Worm (Caenorhabditis elegans): Measurements from ENCODE around the gene str-249.

The str-249 gene

ce11 chrIV:7165723-7166122 lies 20.9 kb downstream of the str-249 start, which contains the start of gene rpc-1:
rpc-1 (minus strand) TSS chrIV:7165748.
- TF ChIP-seq ahr-1 (tag; optimal IDR thresholded peaks at IDR 0.05) (no peak), ceh-9 (tag; optimal IDR thresholded peaks at IDR 0.05) (no peak), T23F11.4 (GFP tag; optimal IDR thresholded peaks at IDR 0.05) (no peak), ceh-14 (tag; optimal IDR thresholded peaks at IDR 0.05) (no peak)

DNA sequence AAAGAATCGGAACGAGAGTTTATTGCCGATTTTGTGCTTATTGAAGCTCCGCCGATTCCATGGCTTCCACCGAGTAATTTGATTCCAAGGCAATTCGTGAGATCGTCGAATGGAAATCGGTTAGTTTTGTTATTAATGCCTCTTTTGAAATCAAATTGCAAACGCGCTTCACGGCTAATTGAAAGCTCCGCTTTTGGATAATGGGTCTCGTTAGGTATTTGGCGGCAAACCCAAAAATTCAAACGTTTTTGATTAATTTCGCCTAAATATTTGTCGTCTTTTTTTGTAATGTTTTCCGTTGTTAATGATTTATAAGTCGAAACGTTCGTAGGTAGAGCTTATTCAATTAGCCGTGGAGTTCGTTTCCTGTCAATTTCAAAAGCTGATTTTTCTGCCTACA lies 27.1 kb downstream of the str-249 start:
- TF ChIP-seq ceh-9 (tag; optimal IDR thresholded peaks at IDR 0.05), result no peak
- TF ChIP-seq ceh-14 (tag; optimal IDR thresholded peaks at IDR 0.05), result no peak
- no peak for TF ChIP-seq eyg-1 (tag; optimal IDR thresholded peaks at IDR 0.05)
- TF ChIP-seq F13H6.1 (tag; optimal IDR thresholded peaks at IDR 0.05), result no peak
- TF ChIP-seq lin-11 (tag; optimal IDR thresholded peaks at IDR 0.05), result no peak
- TF ChIP-seq sox-2 (GFP tag; IDR thresholded peaks at IDR 0.05), result no peak
- no peak for TF ChIP-seq tbx-2 (tag; optimal IDR thresholded peaks at IDR 0.05)
- no peak for TF ChIP-seq ets-4 (tag; optimal IDR thresholded peaks at IDR 0.05)
- TF ChIP-seq K09A11.1 (tag; optimal IDR thresholded peaks at IDR 0.05; ENCODE audit: insufficient read depth), result no peak
- no peak for TF ChIP-seq pax-1 (tag; optimal IDR thresholded peaks at IDR 0.05)
- TF ChIP-seq lim-6 (tag; optimal IDR thresholded peaks at IDR 0.05), result no peak
- TF ChIP-seq odd-2 (tag; optimal IDR thresholded peaks at IDR 0.05), result no peak
- no peak for TF ChIP-seq unc-55 (GFP tag; optimal IDR thresholded peaks at IDR 0.05)

DNA sequence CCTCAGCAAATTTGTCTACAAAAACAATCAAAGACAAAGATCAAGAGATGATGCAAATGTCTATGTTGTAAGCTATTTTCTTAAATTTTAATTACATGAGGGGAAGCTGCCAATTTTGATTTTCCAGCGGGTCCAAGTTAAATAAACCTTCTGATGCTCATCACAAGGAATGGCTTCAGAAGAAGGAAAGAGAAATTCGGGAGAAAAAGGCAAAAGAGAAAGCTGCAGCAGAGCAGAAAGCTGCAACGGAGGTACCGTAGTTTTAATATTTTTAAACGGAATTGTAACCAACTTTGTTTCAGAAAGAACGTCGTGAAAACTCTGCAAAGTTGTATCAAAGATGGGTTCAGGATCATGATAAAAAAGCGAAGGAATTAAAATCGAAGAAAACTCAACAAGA lies 28.5 kb downstream of the str-249 start:
- TF ChIP-seq tbx-7 (tag; optimal IDR thresholded peaks at IDR 0.05), result no peak
- TF ChIP-seq npax-4 (tag; optimal IDR thresholded peaks at IDR 0.05), result no peak
- no peak for TF ChIP-seq ceh-22 (tag; optimal IDR thresholded peaks at IDR 0.05)
- no peak for TF ChIP-seq nhr-232 (tag; optimal IDR thresholded peaks at IDR 0.05)
- TF ChIP-seq ceh-6 (GFP tag; optimal IDR thresholded peaks at IDR 0.05), result no peak
- no peak for TF ChIP-seq ceh-30 (tag; optimal IDR thresholded peaks at IDR 0.05)
- TF ChIP-seq ceh-9 (tag; optimal IDR thresholded peaks at IDR 0.05), result no peak
- no peak for TF ChIP-seq hlh-8 (tag; optimal IDR thresholded peaks at IDR 0.05)
- no peak for TF ChIP-seq Y22D7AL.16 (tag; optimal IDR thresholded peaks at IDR 0.05)
- TF ChIP-seq dmd-4 (tag; optimal IDR thresholded peaks at IDR 0.05; ENCODE audit: borderline replicate concordance), result no peak
- no peak for TF ChIP-seq nfya-1 (tag; optimal IDR thresholded peaks at IDR 0.05)
- no peak for TF ChIP-seq ceh-31 (tag; optimal IDR thresholded peaks at IDR 0.05)
- TF ChIP-seq F13H6.1 (tag; optimal IDR thresholded peaks at IDR 0.05), result no peak
- no peak for TF ChIP-seq hlh-15 (tag; optimal IDR thresholded peaks at IDR 0.05)
- TF ChIP-seq rnt-1 (tag; optimal IDR thresholded peaks at IDR 0.05), result no peak
- no peak for TF ChIP-seq tbx-2 (tag; optimal IDR thresholded peaks at IDR 0.05)
- TF ChIP-seq gmeb-2 (tag; optimal IDR thresholded peaks at IDR 0.05), result no peak
- TF ChIP-seq pha-4 (tag; optimal IDR thresholded peaks at IDR 0.05), result no peak
- TF ChIP-seq lim-6 (tag; optimal IDR thresholded peaks at IDR 0.05), result no peak
- TF ChIP-seq eyg-1 (tag; optimal IDR thresholded peaks at IDR 0.05), result no peak

DNA sequence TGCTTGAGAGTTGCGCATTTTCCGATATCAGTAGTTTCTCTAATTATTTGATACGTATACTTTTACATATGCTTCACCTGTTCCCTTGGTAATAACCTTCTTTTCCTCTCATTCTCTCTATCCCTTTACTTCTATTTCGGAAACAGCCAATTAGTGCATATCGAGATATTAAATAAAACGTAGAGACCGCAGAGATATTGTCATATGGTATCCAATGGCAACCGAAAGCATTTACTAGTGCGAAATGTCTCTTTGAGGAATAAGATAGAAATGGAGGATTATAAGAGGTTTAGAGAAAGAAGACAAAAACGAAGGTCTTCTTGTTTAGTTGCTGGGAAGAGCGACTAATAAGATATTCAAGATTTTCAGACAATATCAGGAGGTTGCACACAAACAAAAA lies 30.3 kb downstream of the str-249 start, which contains the start of gene maph-9:
TSS of gene maph-9 (plus strand) at position 273 of the 400 bp plus-strand sequence.
- TF ChIP-seq fkh-10 (GFP tag; optimal IDR thresholded peaks at IDR 0.05) (no peak), pat-9 (tag; optimal IDR thresholded peaks at IDR 0.05) (no peak), che-1 (tag; optimal IDR thresholded peaks at IDR 0.05) (no peak), nhr-11 (tag; optimal IDR thresholded peaks at IDR 0.05) (no peak), ceh-9 (tag; optimal IDR thresholded peaks at IDR 0.05) (no peak), ceh-30 (tag; optimal IDR thresholded peaks at IDR 0.05) (no peak), ceh-31 (tag; optimal IDR thresholded peaks at IDR 0.05) (peak; percentile 28), ama-1 (optimal IDR thresholded peaks at IDR 0.05) (no peak), F13H6.1 (tag; optimal IDR thresholded peaks at IDR 0.05) (no peak), fax-1 (tag; optimal IDR thresholded peaks at IDR 0.05) (no peak), pha-2 (tag; optimal IDR thresholded peaks at IDR 0.05) (no peak), ceh-14 (tag; optimal IDR thresholded peaks at IDR 0.05) (peak; percentile 30), madf-2 (tag; optimal IDR thresholded peaks at IDR 0.05) (no peak), ceh-24 (tag; optimal IDR thresholded peaks at IDR 0.05) (no peak), eyg-1 (tag; optimal IDR thresholded peaks at IDR 0.05) (no peak), nfya-1 (tag; optimal IDR thresholded peaks at IDR 0.05) (peak; percentile 44), ceh-22 (tag; optimal IDR thresholded peaks at IDR 0.05) (no peak), unc-42 (tag; optimal IDR thresholded peaks at IDR 0.05) (no peak), elt-4 (tag; optimal IDR thresholded peaks at IDR 0.05) (no peak)

All from whole organism, late embryonic.